Fruit fly (Drosophila melanogaster) whole organism, embryonic: ENCODE measurements around the gene Nep6.

Experiments used
- Atf-2 ChIP-seq: fragments of 200-800 bp; sonication (Bioruptor generic); optimal IDR thresholded peaks from 2 replicates; lab custom pipeline; 2016; ENCODE audit warnings: missing biosample characterization, missing genetic modification characterization
- CG12391 ChIP-seq: fragments of 200-800 bp; sonication (Bioruptor generic); optimal IDR thresholded peaks from 3 replicates; lab custom pipeline; 2018; ENCODE audit warnings: missing biosample characterization, mild to moderate bottlenecking, missing genetic modification characterization, moderate library complexity
- CG12744 ChIP-seq: fragments of 200-800 bp; sonication (Bioruptor generic); optimal IDR thresholded peaks from 2 replicates; lab custom pipeline; 2016; ENCODE audit warnings: missing biosample characterization, missing genetic modification characterization
- CG13296 ChIP-seq: fragments of 200-800 bp; sonication (Bioruptor generic); optimal IDR thresholded peaks from 3 replicates; lab custom pipeline; 2018; ENCODE audit warnings: missing biosample characterization, mild to moderate bottlenecking, missing genetic modification characterization
- CG13624 ChIP-seq: fragments of 200-800 bp; sonication (Bioruptor generic); optimal IDR thresholded peaks from 2 replicates; lab custom pipeline; 2016; ENCODE audit warnings: missing biosample characterization, missing genetic modification characterization
- CG13894 ChIP-seq: fragments of 200-800 bp; sonication (Bioruptor generic); optimal IDR thresholded peaks from 3 replicates; lab custom pipeline; 2018; ENCODE audit warnings: missing biosample characterization, mild to moderate bottlenecking, missing genetic modification characterization, moderate library complexity
- CG14860 ChIP-seq: fragments of 200-800 bp; sonication (Bioruptor generic); IDR thresholded peaks from 3 replicates; pipeline ENCODE4 v1.3.6; 2022; ENCODE audit warnings: missing biosample characterization, missing genetic modification characterization; ENCODE audit not compliant: partially characterized antibody
- CG15479 ChIP-seq: fragments of 200-800 bp; sonication (Bioruptor generic); optimal IDR thresholded peaks from 3 replicates; lab custom pipeline; 2019; ENCODE audit warnings: missing biosample characterization, mild to moderate bottlenecking, missing genetic modification characterization, moderate library complexity
- CG1832 ChIP-seq: fragments of 200-800 bp; sonication (Bioruptor generic); optimal IDR thresholded peaks from 2 replicates; lab custom pipeline; 2017; ENCODE audit warnings: missing biosample characterization, mild to moderate bottlenecking, missing genetic modification characterization, inconsistent platforms
- CG2120 ChIP-seq: fragments of 200-800 bp; sonication (Bioruptor generic); optimal IDR thresholded peaks from 3 replicates; lab custom pipeline; 2016; ENCODE audit warnings: missing biosample characterization, missing genetic modification characterization
- CG34376 ChIP-seq: fragments of 200-800 bp; sonication (Bioruptor generic); optimal IDR thresholded peaks from 2 replicates; lab custom pipeline; 2018; ENCODE audit warnings: missing biosample characterization, mild to moderate bottlenecking, missing genetic modification characterization
- CG3847 ChIP-seq: fragments of 200-800 bp; sonication (Bioruptor generic); IDR thresholded peaks from 2 replicates; pipeline ENCODE4 v1.3.6; 2022; ENCODE audit warnings: missing biosample characterization, missing genetic modification characterization
- CG6683 ChIP-seq: fragments of 200-800 bp; sonication (Bioruptor generic); optimal IDR thresholded peaks from 2 replicates; lab custom pipeline; 2017; ENCODE audit warnings: missing biosample characterization, mild to moderate bottlenecking, missing genetic modification characterization, missing genetic modification reagents
- CG7372 ChIP-seq: fragments of 200-800 bp; sonication (Bioruptor generic); IDR thresholded peaks from 2 replicates; pipeline ENCODE4 v1.3.6; 2022; ENCODE audit warnings: missing biosample characterization, missing genetic modification characterization
- CG8478 ChIP-seq: fragments of >200 bp; optimal IDR thresholded peaks from 2 replicates; lab custom pipeline; 2018
- CHES-1-like ChIP-seq: fragments of 200-800 bp; sonication (Bioruptor generic); optimal IDR thresholded peaks from 2 replicates; lab custom pipeline; 2016; ENCODE audit warnings: missing biosample characterization, missing genetic modification characterization
- Camta ChIP-seq: fragments of 200-800 bp; sonication (Bioruptor generic); optimal IDR thresholded peaks from 2 replicates; lab custom pipeline; 2016; ENCODE audit warnings: missing biosample characterization, missing genetic modification characterization
- D19B ChIP-seq: fragments of 200-800 bp; sonication (Bioruptor generic); optimal IDR thresholded peaks from 2 replicates; lab custom pipeline; 2017; ENCODE audit warnings: missing biosample characterization, mild to moderate bottlenecking, missing genetic modification characterization
- Dbx ChIP-seq: fragments of 200-800 bp; sonication (Bioruptor generic); IDR thresholded peaks from 3 replicates; pipeline ENCODE4 v1.3.6; 2022; ENCODE audit warnings: missing biosample characterization, missing genetic modification characterization
- Doc2 ChIP-seq: fragments of 200-800 bp; sonication (Bioruptor generic); IDR thresholded peaks from 2 replicates; pipeline ENCODE4 v1.3.6; 2022; ENCODE audit warnings: missing biosample characterization, missing genetic modification characterization
- Doc3 ChIP-seq: fragments of 200-800 bp; sonication (Bioruptor generic); IDR thresholded peaks from 3 replicates; pipeline ENCODE4 v1.3.6; 2022; ENCODE audit warnings: missing biosample characterization, missing genetic modification characterization; ENCODE audit not compliant: partially characterized antibody
- Eip74EF ChIP-seq, 2 experiments: fragments of 200-800 bp in 1 of 2; fragments of >200 bp in 1 of 2; sonication (Bioruptor generic) in 1 of 2; optimal IDR thresholded peaks; 2 replicates each; lab custom pipeline; 2017 to 2019; ENCODE audit warnings: missing biosample characterization in 2 of 2, missing genetic modification characterization in 2 of 2, mild to moderate bottlenecking in 1 of 2, moderate library complexity in 1 of 2
- GATAe ChIP-seq: fragments of 200-800 bp; sonication (Bioruptor generic); conservative IDR thresholded peaks from 2 replicates; pipeline ENCODE4 v1.3.6; 2022; ENCODE audit warnings: missing biosample characterization, missing genetic modification characterization
- HLH54F ChIP-seq: fragments of 200-800 bp; sonication (Bioruptor generic); optimal IDR thresholded peaks from 3 replicates; lab custom pipeline; 2016; ENCODE audit warnings: missing biosample characterization, missing genetic modification characterization
- Hand ChIP-seq: fragments of 200-800 bp; sonication (Bioruptor generic); optimal IDR thresholded peaks from 2 replicates; lab custom pipeline; 2017; ENCODE audit warnings: mild to moderate bottlenecking, missing biosample characterization, missing genetic modification reagents, missing genetic modification characterization
- Jarid2 ChIP-seq: fragments of 200-800 bp; sonication (Bioruptor generic); optimal IDR thresholded peaks from 3 replicates; lab custom pipeline; 2017; ENCODE audit warnings: mild to moderate bottlenecking, missing biosample characterization, missing genetic modification reagents, missing genetic modification characterization
- NK7.1 ChIP-seq: fragments of 200-800 bp; sonication (Bioruptor generic); optimal IDR thresholded peaks from 3 replicates; lab custom pipeline; 2016; ENCODE audit warnings: missing biosample characterization, missing genetic modification characterization
- Sry-δ ChIP-seq: fragments of 200-800 bp; sonication (Bioruptor generic); optimal IDR thresholded peaks from 2 replicates; lab custom pipeline; 2016; ENCODE audit warnings: missing biosample characterization, missing genetic modification characterization
- Stat92E ChIP-seq, 3 experiments: fragments of >200 bp in 2 of 3; fragments of 200-800 bp in 1 of 3; sonication (Bioruptor generic) in 1 of 3; optimal IDR thresholded peaks; 2 replicates each; lab custom pipeline; 2017 to 2019; ENCODE audit warnings: missing biosample characterization in 3 of 3, missing genetic modification characterization in 3 of 3, mild to moderate bottlenecking in 1 of 3, moderate library complexity in 1 of 3
- Usf ChIP-seq: fragments of 200-800 bp; sonication (Bioruptor generic); optimal IDR thresholded peaks from 2 replicates; lab custom pipeline; 2017; ENCODE audit warnings: missing genotype, missing biosample characterization, missing genetic modification characterization
- ab ChIP-seq: fragments of 200-800 bp; sonication (Bioruptor generic); optimal IDR thresholded peaks from 2 replicates; lab custom pipeline; 2016; ENCODE audit warnings: missing biosample characterization, missing genetic modification characterization
- ato ChIP-seq: fragments of 200-800 bp; sonication (Bioruptor generic); IDR thresholded peaks from 2 replicates; pipeline ENCODE4 v1.3.6; 2022; ENCODE audit warnings: missing biosample characterization, missing genetic modification characterization; ENCODE audit not compliant: partially characterized antibody
- cad ChIP-seq: fragments of >200 bp; optimal IDR thresholded peaks from 2 replicates; lab custom pipeline; 2017; ENCODE audit warnings: missing biosample characterization, missing genetic modification characterization
- ci ChIP-seq: fragments of 200-800 bp; sonication (Bioruptor generic); IDR thresholded peaks from 3 replicates; pipeline ENCODE4 v1.3.6; 2022; ENCODE audit warnings: missing biosample characterization, missing genetic modification characterization
- crc ChIP-seq: fragments of 200-800 bp; sonication (Bioruptor generic); optimal IDR thresholded peaks from 2 replicates; lab custom pipeline; 2016; ENCODE audit warnings: missing biosample characterization, missing genetic modification characterization
- cwo ChIP-seq: fragments of 200-800 bp; sonication (Bioruptor generic); optimal IDR thresholded peaks from 3 replicates; lab custom pipeline; 2017; ENCODE audit warnings: missing biosample characterization, missing genetic modification characterization, mild to moderate bottlenecking, moderate library complexity, missing genetic modification reagents
- emc ChIP-seq: fragments of 200-800 bp; sonication (Bioruptor generic); optimal IDR thresholded peaks from 2 replicates; lab custom pipeline; 2016; ENCODE audit warnings: missing biosample characterization, missing genetic modification characterization
- ewg ChIP-seq: fragments of 200-800 bp; sonication (Bioruptor generic); optimal IDR thresholded peaks from 3 replicates; lab custom pipeline; 2017; ENCODE audit warnings: mild to moderate bottlenecking, missing biosample characterization, missing genetic modification reagents, missing genetic modification characterization
- gcm ChIP-seq: fragments of 200-800 bp; sonication (Bioruptor generic); optimal IDR thresholded peaks from 2 replicates; lab custom pipeline; 2019; ENCODE audit warnings: missing biosample characterization, mild to moderate bottlenecking, missing genetic modification characterization, moderate library complexity
- insv ChIP-seq, 2 experiments: fragments of 200-800 bp; sonication (Bioruptor generic); optimal IDR thresholded peaks; 3 replicates each; lab custom pipeline; 2016 to 2018; ENCODE audit warnings: missing biosample characterization in 2 of 2, missing genetic modification characterization in 2 of 2
- kay ChIP-seq: fragments of 200-800 bp; sonication (Bioruptor generic); optimal IDR thresholded peaks from 2 replicates; lab custom pipeline; 2016; ENCODE audit warnings: missing biosample characterization, missing genetic modification characterization
- nerfin-2 ChIP-seq: fragments of 200-800 bp; sonication (Bioruptor generic); IDR thresholded peaks from 2 replicates; pipeline ENCODE4 v1.3.6; 2022; ENCODE audit warnings: missing biosample characterization, missing genetic modification characterization; ENCODE audit not compliant: partially characterized antibody
- oc ChIP-seq: fragments of 200-800 bp; sonication (Bioruptor generic); optimal IDR thresholded peaks from 2 replicates; lab custom pipeline; 2018; ENCODE audit warnings: missing biosample characterization, mild to moderate bottlenecking, missing genetic modification characterization, moderate library complexity
- p53 ChIP-seq: fragments of 200-800 bp; sonication (Bioruptor generic); optimal IDR thresholded peaks from 2 replicates; lab custom pipeline; 2016; ENCODE audit warnings: missing biosample characterization, missing genetic modification characterization
- peb ChIP-seq: fragments of 200-800 bp; sonication (Bioruptor generic); IDR thresholded peaks from 2 replicates; pipeline ENCODE4 v1.3.6; 2022; ENCODE audit warnings: missing biosample characterization, missing genetic modification characterization
- row ChIP-seq: fragments of 200-800 bp; sonication (Bioruptor generic); IDR thresholded peaks from 3 replicates; pipeline ENCODE4 v1.3.6; 2022; ENCODE audit warnings: missing biosample characterization, missing genetic modification characterization
- sim ChIP-seq: fragments of 200-800 bp; sonication (Bioruptor generic); IDR thresholded peaks from 2 replicates; pipeline ENCODE4 v1.3.6; 2022; ENCODE audit warnings: missing biosample characterization, missing genetic modification characterization
- sob ChIP-seq: fragments of 200-800 bp; sonication (Bioruptor generic); IDR thresholded peaks from 2 replicates; pipeline ENCODE4 v1.3.6; 2022; ENCODE audit warnings: missing biosample characterization, missing genetic modification characterization
- stc ChIP-seq: fragments of 200-800 bp; sonication (Bioruptor generic); IDR thresholded peaks from 2 replicates; pipeline ENCODE4 v1.3.6; 2022; ENCODE audit warnings: missing biosample characterization, missing genetic modification characterization
- trem ChIP-seq: fragments of 200-800 bp; optimal IDR thresholded peaks from 3 replicates; lab custom pipeline; 2019; ENCODE audit warnings: missing biosample characterization, mild to moderate bottlenecking, missing genetic modification characterization, moderate library complexity
- ttk ChIP-seq: fragments of 200-800 bp; sonication (Bioruptor generic); IDR thresholded peaks from 2 replicates; pipeline ENCODE4 v2.1.2; 2022; ENCODE audit warnings: missing biosample characterization, missing genetic modification characterization

Nep6 gene

DNA sequence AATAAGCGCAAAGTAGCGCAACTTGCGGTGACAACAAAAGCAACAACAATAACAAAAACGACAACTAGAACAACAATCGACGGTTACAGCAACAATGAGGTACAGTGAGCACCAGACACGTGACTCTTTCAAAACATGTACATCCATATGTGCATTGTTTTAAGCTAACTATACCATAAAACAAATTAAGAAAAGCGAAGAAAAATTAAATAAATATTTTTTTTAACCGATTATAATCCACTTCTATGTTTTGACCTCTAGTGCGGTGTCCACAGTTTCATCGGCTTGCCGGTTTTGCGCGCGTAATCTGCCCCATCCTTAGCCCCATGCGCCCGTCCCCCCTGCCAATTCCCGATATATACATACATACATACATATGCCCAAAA is 47.1 kb upstream of the Nep6 start (continued):
- TF ChIP-seq sob (GFP tag; lab: Robert Waterston, UW) (peak; percentile 96), Atf-2 (GFP tag; lab: Kevin White, UChicago) (peak; percentile 76), Stat92E (GFP tag; optimal IDR thresholded peaks at IDR 0.05; lab: Kevin White, UChicago) (no peak), crc (GFP tag; lab: Kevin White, UChicago) (peak; percentile 54), Doc3 (GFP tag; lab: Robert Waterston, UW) (no peak), CG6683 (GFP tag; lab: Kevin White, UChicago) (peak; percentile 85), nerfin-2 (GFP tag; lab: Robert Waterston, UW) (no peak), CG7372 (GFP tag; lab: Robert Waterston, UW) (peak; percentile 96), NK7.1 (GFP tag; lab: Kevin White, UChicago) (peak; percentile 66), CG14860 (GFP tag; lab: Robert Waterston, UW) (no peak), HLH54F (GFP tag; lab: Kevin White, UChicago) (peak; percentile 92), gcm (GFP tag; lab: Kevin White, UChicago) (peak; percentile 74), ewg (GFP tag; lab: Kevin White, UChicago) (peak; percentile 76), CG2120 (GFP tag; lab: Kevin White, UChicago) (peak; percentile 98), ato (GFP tag; lab: Robert Waterston, UW) (no peak), oc (tag; lab: Kevin White, UChicago) (peak; percentile 53), sim (GFP tag; lab: Robert Waterston, UW) (0 out of 2 replicates have a peak, but pooled peaks have one; percentile 57), row (GFP tag; lab: Robert Waterston, UW) (peak; percentile 98), trem (tag; lab: Kevin White, UChicago) (peak; percentile 38), CG13624 (GFP tag; lab: Kevin White, UChicago) (peak; percentile 89), CG12744 (peak; percentile 82), Camta (GFP tag; lab: Kevin White, UChicago) (peak; percentile 64), stc (GFP tag; lab: Robert Waterston, UW) (peak; percentile 96), CG13894 (tag; lab: Kevin White, UChicago) (peak; percentile 76), Hand (GFP tag; lab: Kevin White, UChicago) (peak; percentile 90), GATAe (GFP tag; lab: Robert Waterston, UW) (peak; percentile 85), ab (GFP tag; lab: Kevin White, UChicago) (peak; percentile 88), CG8478 (lab: Kevin White, UChicago) (no peak), ttk (GFP tag; lab: Robert Waterston, UW) (peak; percentile 93), ci (GFP tag; lab: Robert Waterston, UW) (peak; percentile 96), p53 (peak; percentile 23), CG13296 (GFP tag; lab: Kevin White, UChicago) (peak; percentile 86), CG1832 (GFP tag; lab: Kevin White, UChicago) (no peak), Doc2 (GFP tag; lab: Robert Waterston, UW) (peak; percentile 88), cad (GFP tag; lab: Kevin White, UChicago) (no peak), insv (GFP tag; optimal IDR thresholded peaks at IDR 0.05; lab: Kevin White, UChicago) (peak in 1 of 2 experiments; percentile 2), CHES-1-like (GFP tag; lab: Kevin White, UChicago) (peak; percentile 81), Usf (GFP tag; lab: Kevin White, UChicago) (peak; percentile 88), CG12391 (tag; lab: Kevin White, UChicago) (peak; percentile 89), D19B (peak; percentile 89), Eip74EF (GFP tag; optimal IDR thresholded peaks at IDR 0.05; lab: Kevin White, UChicago) (peak in 1 of 2 experiments; percentile 55), emc (GFP tag; lab: Kevin White, UChicago) (peak; percentile 80), Dbx (GFP tag; lab: Robert Waterston, UW) (peak; percentile 97), Jarid2 (GFP tag; lab: Kevin White, UChicago) (peak; percentile 67), CG34376 (peak; percentile 12), Sry-δ (GFP tag; lab: Kevin White, UChicago) (peak; percentile 36), CG3847 (peak; percentile 96), kay (GFP tag; lab: Kevin White, UChicago) (peak; percentile 60), peb (peak; percentile 86), cwo (GFP tag; lab: Kevin White, UChicago) (peak; percentile 83), CG15479 (no peak)
